Worm (Caenorhabditis elegans): ENCODE measurements around the gene comt-5.

DNA sequence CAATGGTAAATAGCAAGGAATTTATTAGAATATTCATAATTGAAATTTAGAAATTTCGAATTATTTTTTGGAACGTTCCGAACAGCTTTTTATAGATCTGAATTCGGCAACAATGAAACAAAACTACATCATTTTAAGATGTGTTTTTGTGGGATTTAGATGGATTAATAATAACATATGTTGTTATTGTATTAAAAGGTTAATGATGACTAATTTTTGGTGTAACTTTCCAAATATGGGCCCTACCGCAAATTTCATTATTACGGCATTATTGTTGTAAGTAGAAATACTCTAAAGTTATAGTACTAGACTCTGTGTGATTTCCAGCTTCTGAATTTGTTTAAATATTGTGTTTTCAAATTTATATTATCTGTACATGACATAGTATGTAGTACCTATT is 39.6 kb downstream of the comt-5 start, which contains the start of gene F59A7.11:
- TF ChIP-seq lin-39 (tag; optimal IDR thresholded peaks at IDR 0.05): no peak
- TF ChIP-seq elt-3 (tag; optimal IDR thresholded peaks at IDR 0.05): no peak
- TF ChIP-seq ztf-4 (tag; optimal IDR thresholded peaks at IDR 0.05): no peak
- no peak for TF ChIP-seq lin-11 (tag; optimal IDR thresholded peaks at IDR 0.05)
